Worm (Caenorhabditis elegans): Measurements from ENCODE around the gene cas-1.

- no peak for TF ChIP-seq ztf-11 (tag; optimal IDR thresholded peaks at IDR 0.05)
- TF ChIP-seq unc-62 (GFP tag; optimal IDR thresholded peaks at IDR 0.05), result no peak
- TF ChIP-seq mdl-1 (tag; optimal IDR thresholded peaks at IDR 0.05), result no peak
- TF ChIP-seq nhr-28 (tag; optimal IDR thresholded peaks at IDR 0.05), result no peak
- TF ChIP-seq elt-3 (tag; optimal IDR thresholded peaks at IDR 0.05), result peak in 2 of 6 experiments; percentile 33 to 67
Measured at ce11 chrX:16784038-16784437, 29.4 kb downstream of the cas-1 start.
